Fruit fly (Drosophila melanogaster) whole organism, adult: ENCODE data around the gene NitFhit.

Experiments used
- CG11617 ChIP-seq: fragments of 200-800 bp; sonication (Bioruptor generic); optimal IDR thresholded peaks from 2 replicates; lab custom pipeline; 2017; ENCODE audit warnings: mild to moderate bottlenecking, missing biosample characterization, missing genetic modification reagents, missing genetic modification characterization
- CG12768 ChIP-seq: fragments of 200-800 bp; sonication (Bioruptor generic); optimal IDR thresholded peaks from 2 replicates; lab custom pipeline; 2017; ENCODE audit warnings: missing biosample characterization, missing genetic modification characterization, mild to moderate bottlenecking, moderate library complexity, missing genetic modification reagents
- CG1620 ChIP-seq: fragments of 200-800 bp; sonication (Bioruptor generic); optimal IDR thresholded peaks from 2 replicates; lab custom pipeline; 2016; ENCODE audit warnings: missing biosample characterization, missing genetic modification characterization
- CG33017 ChIP-seq: fragments of 200-800 bp; sonication (Bioruptor generic); optimal IDR thresholded peaks from 2 replicates; lab custom pipeline; 2018; ENCODE audit warnings: missing biosample characterization, mild to moderate bottlenecking, missing genetic modification characterization, moderate library complexity
- CG5204 ChIP-seq: fragments of 200-800 bp; sonication (Bioruptor generic); optimal IDR thresholded peaks from 2 replicates; lab custom pipeline; 2016; ENCODE audit warnings: missing biosample characterization, missing genetic modification characterization
- CG7045 ChIP-seq: fragments of 200-800 bp; sonication (Bioruptor generic); optimal IDR thresholded peaks from 2 replicates; lab custom pipeline; 2017; ENCODE audit warnings: missing biosample characterization, mild to moderate bottlenecking, missing genetic modification characterization
- CG7101 ChIP-seq: fragments of 200-800 bp; sonication (Bioruptor generic); optimal IDR thresholded peaks from 2 replicates; lab custom pipeline; 2018; ENCODE audit warnings: missing biosample characterization, mild to moderate bottlenecking, missing genetic modification characterization, moderate library complexity
- Clk ChIP-seq: fragments of 200-800 bp; sonication (Bioruptor generic); optimal IDR thresholded peaks from 2 replicates; lab custom pipeline; 2017; ENCODE audit warnings: missing biosample characterization, missing genetic modification characterization
- cic ChIP-seq: fragments of 200-800 bp; sonication (Bioruptor generic); optimal IDR thresholded peaks from 2 replicates; lab custom pipeline; 2017; ENCODE audit warnings: missing biosample characterization, mild to moderate bottlenecking, missing genetic modification characterization, moderate library complexity
- cnc ChIP-seq, 2 experiments: fragments of >200 bp; optimal IDR thresholded peaks; 2 replicates each; lab custom pipeline; 2017
- kay ChIP-seq: fragments of 200-800 bp; sonication (Bioruptor generic); peaks from one replicate; lab custom pipeline; 2016; ENCODE audit warnings: missing biosample characterization, missing genetic modification characterization, borderline replicate concordance
- ovo ChIP-seq: fragments of 200-800 bp; sonication (Bioruptor generic); optimal IDR thresholded peaks from 2 replicates; lab custom pipeline; 2016; ENCODE audit warnings: missing biosample characterization, missing genetic modification characterization
- tj ChIP-seq: fragments of 200-800 bp; sonication (Bioruptor generic); optimal IDR thresholded peaks from 3 replicates; lab custom pipeline; 2017; ENCODE audit warnings: missing biosample characterization, mild to moderate bottlenecking, missing genetic modification characterization, moderate library complexity
- toe ChIP-seq: fragments of 200-800 bp; sonication (Bioruptor generic); optimal IDR thresholded peaks from 2 replicates; lab custom pipeline; 2016; ENCODE audit warnings: missing biosample characterization, missing genetic modification characterization

DNA sequence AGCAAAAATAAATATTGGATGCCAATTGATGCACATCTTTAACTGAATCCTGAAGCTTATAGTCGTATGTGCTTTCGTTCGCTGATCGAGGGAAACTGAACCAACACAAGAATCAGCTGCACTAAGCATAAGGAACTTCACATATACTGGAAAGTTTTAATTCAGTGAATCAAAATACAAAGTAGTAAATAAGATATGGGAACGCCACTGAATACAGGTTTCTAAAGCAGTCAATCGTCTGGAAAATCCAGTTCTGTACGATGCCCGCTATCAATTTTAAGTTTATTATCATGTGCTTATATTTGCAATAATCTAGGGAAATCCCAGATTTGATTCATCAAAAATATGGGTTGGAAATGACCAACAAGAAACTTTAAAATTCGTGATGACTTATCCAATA lies 28.7 kb downstream of the NitFhit start, which contains the start of gene CG34454:
- TF ChIP-seq CG33017, result no peak
- TF ChIP-seq cic (GFP tag; lab: Kevin White, UChicago), result no peak
- no peak for TF ChIP-seq ovo (GFP tag; lab: Kevin White, UChicago)
- no peak for TF ChIP-seq cnc (optimal IDR thresholded peaks at IDR 0.05; lab: Kevin White, UChicago)
- TF ChIP-seq kay, result no peak
- TF ChIP-seq CG7045 (GFP tag; lab: Kevin White, UChicago), result no peak
- no peak for TF ChIP-seq CG5204 (GFP tag; lab: Kevin White, UChicago)
- no peak for TF ChIP-seq toe (GFP tag; lab: Kevin White, UChicago)
- no peak for TF ChIP-seq Clk (GFP tag; lab: Kevin White, UChicago)
- TF ChIP-seq tj, result no peak
- no peak for TF ChIP-seq CG7101
- TF ChIP-seq CG11617, result no peak
- no peak for TF ChIP-seq CG1620 (GFP tag; lab: Kevin White, UChicago)
- no peak for TF ChIP-seq CG12768 (GFP tag; lab: Kevin White, UChicago)
